Worm (Caenorhabditis elegans): ENCODE results near the gene srx-4.
A peak's percentile ranks its signal among the peaks of the same experiment; 100 is the strongest.

The srx-4 gene

DNA sequence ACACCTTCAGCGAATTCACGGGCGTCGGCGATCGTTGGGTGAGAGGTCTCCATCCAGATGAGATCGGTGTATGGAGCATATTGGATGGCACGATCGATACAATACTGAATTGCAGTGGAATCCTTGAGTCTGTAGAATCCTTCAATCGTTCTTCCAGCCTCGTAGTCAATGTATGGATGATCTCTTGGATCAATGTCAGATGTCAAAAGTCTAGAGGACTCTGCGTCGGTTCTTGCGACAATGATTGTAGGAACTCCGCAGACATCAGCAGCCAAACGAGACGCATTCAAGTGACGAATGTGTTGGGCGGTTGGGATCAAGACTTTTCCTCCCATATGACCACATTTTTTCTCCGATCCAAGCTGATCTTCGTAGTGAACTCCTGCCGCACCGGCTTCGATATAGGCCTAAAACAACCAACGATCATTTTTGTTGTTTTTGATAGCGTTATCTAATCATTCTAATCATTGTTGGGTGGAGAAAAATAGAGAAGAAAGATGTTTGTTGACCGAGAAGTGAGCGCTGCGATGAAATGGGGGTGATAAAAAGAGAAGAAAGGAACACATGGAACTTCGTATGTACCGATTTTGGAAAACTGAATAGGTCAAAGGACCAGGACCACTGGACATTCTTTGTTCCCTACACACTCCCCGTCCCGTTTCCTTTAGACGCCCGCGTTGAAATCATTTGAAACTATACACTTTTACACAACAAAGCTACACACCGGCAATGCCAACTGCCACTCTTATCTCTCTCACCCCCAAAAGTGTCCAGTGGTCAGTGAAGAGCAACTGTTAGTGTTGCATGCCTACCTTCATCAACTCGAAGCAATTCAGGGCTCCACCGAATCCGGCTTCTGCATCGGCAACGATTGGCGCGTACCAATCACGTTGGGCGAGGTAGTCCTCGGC is 34.3 kb upstream of the srx-4 start (continued):
- TF ChIP-seq atf-7 (tag; optimal IDR thresholded peaks at IDR 0.05) (no peak), dox-1 (GFP tag; IDR thresholded peaks at IDR 0.05) (no peak), attf-5 (GFP tag; optimal IDR thresholded peaks at IDR 0.05) (no peak)

DNA sequence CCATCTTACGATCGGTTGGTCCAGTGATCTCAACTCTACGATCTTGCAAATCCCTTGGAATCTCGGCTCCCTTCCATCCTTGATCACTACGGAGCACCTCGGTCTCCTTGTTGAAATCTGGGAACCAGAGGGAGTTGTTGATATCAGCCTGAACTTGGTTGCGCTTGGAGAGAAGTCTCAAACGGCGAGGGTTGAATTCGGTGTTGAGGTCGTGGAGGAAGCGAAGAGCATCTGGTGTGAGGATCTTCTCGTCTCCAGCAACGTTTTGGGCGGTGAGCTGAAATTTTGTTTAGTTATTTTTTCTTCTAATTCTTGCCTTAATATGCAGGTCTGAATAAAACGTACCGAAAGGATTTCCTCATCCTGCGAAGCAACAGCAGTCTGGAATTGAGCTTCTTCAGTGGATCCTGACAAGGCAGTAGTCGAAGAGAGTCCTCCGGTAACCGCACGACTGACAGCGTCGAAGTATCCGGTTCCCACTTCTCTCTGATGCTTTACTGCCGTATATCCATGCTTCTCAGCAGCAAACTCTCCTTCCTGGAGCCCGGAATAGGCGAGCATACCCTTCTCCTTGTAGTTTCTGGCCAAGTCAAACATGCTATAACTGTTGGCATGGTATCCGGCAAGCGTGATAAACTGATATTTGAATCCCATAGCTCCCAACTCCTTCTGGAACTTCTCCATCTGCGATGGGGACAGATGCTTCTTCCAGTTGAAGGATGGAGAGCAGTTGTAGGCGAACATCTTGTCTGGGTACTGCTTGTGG is 33.4 kb upstream of the srx-4 start:
- no peak for TF ChIP-seq ztf-28 (GFP tag; IDR thresholded peaks at IDR 0.05)
- TF ChIP-seq hmg-1.2 (GFP tag; IDR thresholded peaks at IDR 0.05) = no peak
- no peak for TF ChIP-seq let-526 (GFP tag; IDR thresholded peaks at IDR 0.05)
- TF ChIP-seq attf-5 (GFP tag; optimal IDR thresholded peaks at IDR 0.05) = no peak
- TF ChIP-seq madf-6 (GFP tag; IDR thresholded peaks at IDR 0.05) = no peak
- TF ChIP-seq die-1 (tag; optimal IDR thresholded peaks at IDR 0.05) = peak; percentile 31
- TF ChIP-seq athp-1 (tag; optimal IDR thresholded peaks at IDR 0.05) = no peak
- no peak for TF ChIP-seq egrh-3 (GFP tag; IDR thresholded peaks at IDR 0.05)
- TF ChIP-seq nhr-90 (tag; optimal IDR thresholded peaks at IDR 0.05) = peak; percentile 5
- no peak for TF ChIP-seq K12H6.12 (tag; optimal IDR thresholded peaks at IDR 0.05)
- TF ChIP-seq bed-2 (GFP tag; IDR thresholded peaks at IDR 0.05) = 0 out of 2 replicates have a peak, but pooled peaks have one; percentile 6
- no peak for TF ChIP-seq rpc-1 (optimal IDR thresholded peaks at IDR 0.05)
- TF ChIP-seq rpc-1 (tag; optimal IDR thresholded peaks at IDR 0.05) = no peak
- no peak; the same call in 1 of the 2 replicates for TF ChIP-seq madf-3 (GFP tag; IDR thresholded peaks at IDR 0.05)
- peak; percentile 15 for TF ChIP-seq ztf-3 (GFP tag; optimal IDR thresholded peaks at IDR 0.05)
- TF ChIP-seq nhr-120 (GFP tag; IDR thresholded peaks at IDR 0.05) = peak; percentile 70; the same call in 1 of the 2 replicates
- TF ChIP-seq zfh-2 (GFP tag; conservative IDR thresholded peaks at IDR 0.05) = 0 out of 2 replicates have a peak, but pooled peaks have one; percentile 27
- no peak for TF ChIP-seq ztf-25 (GFP tag; IDR thresholded peaks at IDR 0.05)
- no peak for TF ChIP-seq pha-4 (tag; optimal IDR thresholded peaks at IDR 0.05)
- TF ChIP-seq zim-3 (tag; optimal IDR thresholded peaks at IDR 0.05) = no peak
- TF ChIP-seq T26A5.8 (tag; optimal IDR thresholded peaks at IDR 0.05) = no peak
- TF ChIP-seq unc-130 (GFP tag; optimal IDR thresholded peaks at IDR 0.05) = no peak
- TF ChIP-seq B0336.3 (GFP tag; IDR thresholded peaks at IDR 0.05) = no peak
- no peak for TF ChIP-seq C06A6.2 (GFP tag; conservative IDR thresholded peaks at IDR 0.05)
- TF ChIP-seq egl-18 (GFP tag; IDR thresholded peaks at IDR 0.05) = no peak; the same call in 1 of the 2 replicates
- TF ChIP-seq ztf-22 (GFP tag; optimal IDR thresholded peaks at IDR 0.05) = no peak
- TF ChIP-seq hmg-20 (GFP tag; IDR thresholded peaks at IDR 0.05) = no peak; the same call in 1 of the 2 replicates
- TF ChIP-seq tbx-9 (tag; optimal IDR thresholded peaks at IDR 0.05; ENCODE audit: borderline replicate concordance) = no peak
- peak; percentile 77 for TF ChIP-seq ZK185.1 (tag; optimal IDR thresholded peaks at IDR 0.05; ENCODE audit: poor library complexity, severe bottlenecking)
- TF ChIP-seq lin-35 (GFP tag; optimal IDR thresholded peaks at IDR 0.05) = peak in 1 of 3 experiments; percentile 31
- TF ChIP-seq ceh-58 (GFP tag; IDR thresholded peaks at IDR 0.05) = no peak
- TF ChIP-seq F23B12.7 (tag; optimal IDR thresholded peaks at IDR 0.05; ENCODE audit: insufficient read depth) = no peak
- no peak for TF ChIP-seq ztf-26 (tag; optimal IDR thresholded peaks at IDR 0.05)
- TF ChIP-seq ama-1 (optimal IDR thresholded peaks at IDR 0.05) = peak; percentile 86
- no peak for TF ChIP-seq ama-1 (GFP tag; optimal IDR thresholded peaks at IDR 0.05)
- TF ChIP-seq nhr-80 (tag; optimal IDR thresholded peaks at IDR 0.05) = no peak
- peak; percentile 64 for TF ChIP-seq Y53G8AR.9 (GFP tag; conservative IDR thresholded peaks at IDR 0.05)
- no peak for TF ChIP-seq lsl-1 (GFP tag; optimal IDR thresholded peaks at IDR 0.05)
- TF ChIP-seq cebp-2 (GFP tag; IDR thresholded peaks at IDR 0.05) = no peak
- 0 out of 2 replicates have a peak, but pooled peaks have one; percentile 8 for TF ChIP-seq Y56A3A.18 (GFP tag; IDR thresholded peaks at IDR 0.05)
- no peak for TF ChIP-seq snpc-3.4 (tag; optimal IDR thresholded peaks at IDR 0.05)
- TF ChIP-seq mcd-1 (GFP tag; IDR thresholded peaks at IDR 0.05) = no peak
- no peak for TF ChIP-seq dpff-1 (tag; optimal IDR thresholded peaks at IDR 0.05)

All from whole organism, young adult.